Fruit fly (Drosophila melanogaster): ENCODE data around the gene CG14535.

DNA sequence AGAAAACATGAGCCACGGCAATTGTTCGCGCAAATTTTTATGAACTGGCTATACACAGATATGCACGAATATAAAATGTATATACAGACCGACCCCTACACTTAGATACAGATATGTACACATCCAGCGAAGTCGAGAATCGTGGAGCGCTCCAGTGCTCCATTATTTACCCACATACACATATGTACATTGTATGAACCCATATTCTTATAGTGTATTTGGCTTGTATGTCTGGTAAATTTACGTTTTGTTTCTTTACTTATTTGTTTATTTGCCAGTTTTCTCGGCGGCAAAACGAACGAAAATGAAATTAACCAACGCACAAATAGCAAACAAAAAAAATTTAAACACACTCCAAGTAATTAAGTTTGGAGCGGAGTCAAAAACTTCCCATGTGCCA, 41.9 kb downstream of the CG14535 start:
- TF ChIP-seq CTCF (optimal IDR thresholded peaks at IDR 0.05) (no peak), CG8478 (optimal IDR thresholded peaks at IDR 0.05) (no peak)
